Fruit fly (Drosophila melanogaster) whole organism, embryonic: Measurements from ENCODE around the gene Hr4.

Experiments used
- Bgb ChIP-seq: fragments of 200-800 bp; sonication (Bioruptor generic); IDR thresholded peaks from 2 replicates; pipeline ENCODE4 v1.3.6; 2022; ENCODE audit warnings: missing biosample characterization, missing genetic modification characterization; ENCODE audit not compliant: partially characterized antibody
- CG10209 ChIP-seq: fragments of 200-800 bp; sonication (Bioruptor generic); optimal IDR thresholded peaks from 3 replicates; lab custom pipeline; 2017; ENCODE audit warnings: missing biosample characterization, mild to moderate bottlenecking, missing genetic modification characterization, missing genetic modification reagents
- CG12236 ChIP-seq: fragments of 200-800 bp; sonication (Bioruptor generic); optimal IDR thresholded peaks from 2 replicates; lab custom pipeline; 2016; ENCODE audit warnings: missing biosample characterization, missing genetic modification characterization
- CG15514 ChIP-seq: fragments of 200-800 bp; sonication (Bioruptor generic); optimal IDR thresholded peaks from 3 replicates; lab custom pipeline; 2017; ENCODE audit warnings: missing biosample characterization, missing genetic modification characterization, mild to moderate bottlenecking, moderate library complexity, missing genetic modification reagents
- CG15696 ChIP-seq: fragments of 200-800 bp; sonication (Bioruptor generic); optimal IDR thresholded peaks from 2 replicates; lab custom pipeline; 2019; ENCODE audit warnings: missing biosample characterization, mild to moderate bottlenecking, missing genetic modification characterization, moderate library complexity
- CG1603 ChIP-seq: fragments of 200-800 bp; sonication (Bioruptor generic); optimal IDR thresholded peaks from 2 replicates; lab custom pipeline; 2019; ENCODE audit warnings: missing biosample characterization, mild to moderate bottlenecking, missing genetic modification characterization, moderate library complexity
- CG1792 ChIP-seq: fragments of 200-800 bp; sonication (Bioruptor generic); optimal IDR thresholded peaks from 2 replicates; lab custom pipeline; 2016; ENCODE audit warnings: missing biosample characterization, missing genetic modification characterization
- CG18599 ChIP-seq: fragments of 200-800 bp; sonication (Bioruptor generic); optimal IDR thresholded peaks from 3 replicates; lab custom pipeline; 2017; ENCODE audit warnings: missing biosample characterization, missing genetic modification characterization, mild to moderate bottlenecking, moderate library complexity, missing genetic modification reagents
- CG2129 ChIP-seq: fragments of 200-800 bp; sonication (Bioruptor generic); IDR thresholded peaks from 2 replicates; pipeline ENCODE4 v1.3.6; 2022; ENCODE audit warnings: missing biosample characterization, missing genetic modification characterization; ENCODE audit not compliant: partially characterized antibody
- CG2199 ChIP-seq: fragments of 200-800 bp; sonication (Bioruptor generic); IDR thresholded peaks from 3 replicates; pipeline ENCODE4 v1.3.6; 2022; ENCODE audit warnings: missing biosample characterization, missing genetic modification characterization
- CG2889 ChIP-seq: fragments of 200-800 bp; sonication (Bioruptor generic); IDR thresholded peaks from 3 replicates; pipeline ENCODE4 v1.3.6; 2022; ENCODE audit warnings: missing biosample characterization, missing genetic modification characterization
- CG31388 ChIP-seq: fragments of 200-800 bp; sonication (Bioruptor generic); optimal IDR thresholded peaks from 2 replicates; lab custom pipeline; 2016; ENCODE audit warnings: missing biosample characterization, missing genetic modification characterization
- CG32767 ChIP-seq: fragments of 200-800 bp; sonication (Bioruptor generic); IDR thresholded peaks from 2 replicates; pipeline ENCODE4 v1.3.6; 2022; ENCODE audit warnings: missing biosample characterization, missing genetic modification characterization
- CG34224 ChIP-seq: fragments of 200-800 bp; sonication (Bioruptor generic); IDR thresholded peaks from 3 replicates; pipeline ENCODE4 v1.3.6; 2022; ENCODE audit warnings: missing biosample characterization, missing genetic modification characterization; ENCODE audit not compliant: partially characterized antibody
- CG34422 ChIP-seq: fragments of 200-800 bp; sonication (Bioruptor generic); IDR thresholded peaks from 3 replicates; pipeline ENCODE4 v1.3.6; 2022; ENCODE audit warnings: missing biosample characterization, missing genetic modification characterization
- CG4730 ChIP-seq: fragments of 200-800 bp; sonication (Bioruptor generic); IDR thresholded peaks from 2 replicates; pipeline ENCODE4 v1.3.6; 2022; ENCODE audit warnings: missing biosample characterization, missing genetic modification characterization
- CG4854 ChIP-seq: fragments of 200-800 bp; sonication (Bioruptor generic); optimal IDR thresholded peaks from 2 replicates; lab custom pipeline; 2016; ENCODE audit warnings: missing biosample characterization, missing genetic modification characterization, inconsistent platforms
- CG6272 ChIP-seq: fragments of 200-800 bp; sonication (Bioruptor generic); IDR thresholded peaks from 2 replicates; pipeline ENCODE4 v1.3.6; 2022; ENCODE audit warnings: missing biosample characterization, missing genetic modification characterization
- CG8359 ChIP-seq: fragments of 200-800 bp; sonication (Bioruptor generic); optimal IDR thresholded peaks from 2 replicates; lab custom pipeline; 2017; ENCODE audit warnings: missing biosample characterization, mild to moderate bottlenecking, missing genetic modification characterization, borderline replicate concordance
- Deaf1 ChIP-seq: fragments of 200-800 bp; optimal IDR thresholded peaks from 3 replicates; lab custom pipeline; 2019; ENCODE audit warnings: missing biosample characterization, mild to moderate bottlenecking, missing genetic modification characterization, moderate library complexity
- Dip2 ChIP-seq: fragments of 200-800 bp; sonication (Bioruptor generic); IDR thresholded peaks from 2 replicates; pipeline ENCODE4 v1.3.6; 2022; ENCODE audit warnings: missing biosample characterization, missing genetic modification characterization
- Dll ChIP-seq: fragments of 200-800 bp; sonication (Bioruptor generic); IDR thresholded peaks from 4 replicates; pipeline ENCODE4 v1.3.6; 2022; ENCODE audit warnings: missing biosample characterization, missing genetic modification characterization; ENCODE audit not compliant: partially characterized antibody
- Fer2 ChIP-seq: fragments of 200-800 bp; sonication (Bioruptor generic); optimal IDR thresholded peaks from 2 replicates; lab custom pipeline; 2018; ENCODE audit warnings: missing biosample characterization, mild to moderate bottlenecking, missing genetic modification characterization, moderate library complexity
- Gsc ChIP-seq: fragments of 200-800 bp; sonication (Bioruptor generic); IDR thresholded peaks from 2 replicates; pipeline ENCODE4 v1.3.6; 2022; ENCODE audit warnings: missing biosample characterization, missing genetic modification characterization
- Hr51 ChIP-seq, 2 experiments: fragments of 200-800 bp; sonication (Bioruptor generic); optimal IDR thresholded peaks; 2 replicates in 1 of 2; 3 replicates in 1 of 2; lab custom pipeline; 2016 to 2018; ENCODE audit warnings: missing biosample characterization in 2 of 2, missing genetic modification characterization in 2 of 2, mild to moderate bottlenecking in 1 of 2, moderate library complexity in 1 of 2
- Myb ChIP-seq: fragments of 200-800 bp; sonication (Bioruptor generic); optimal IDR thresholded peaks from 2 replicates; lab custom pipeline; 2016; ENCODE audit warnings: missing biosample characterization, missing genetic modification characterization
- Nf-YB ChIP-seq: fragments of 200-800 bp; sonication (Bioruptor generic); optimal IDR thresholded peaks from 3 replicates; lab custom pipeline; 2019; ENCODE audit warnings: missing biosample characterization, mild to moderate bottlenecking, missing genetic modification characterization, moderate library complexity
- Ptx1 ChIP-seq: fragments of 200-800 bp; sonication (Bioruptor generic); IDR thresholded peaks from 2 replicates; pipeline ENCODE4 v1.3.6; 2022; ENCODE audit warnings: missing biosample characterization, missing genetic modification characterization
- Sox100B ChIP-seq: fragments of 200-800 bp; sonication (Bioruptor generic); optimal IDR thresholded peaks from 3 replicates; lab custom pipeline; 2018; ENCODE audit warnings: missing biosample characterization, mild to moderate bottlenecking, missing genetic modification characterization
- bsh ChIP-seq, 2 experiments: fragments of 200-800 bp; sonication (Bioruptor generic); optimal IDR thresholded peaks; 2 replicates each; lab custom pipeline; 2017 to 2018; ENCODE audit warnings: mild to moderate bottlenecking in 2 of 2, missing biosample characterization in 2 of 2, missing genetic modification characterization in 2 of 2, moderate library complexity in 1 of 2
- cas ChIP-seq: fragments of 200-800 bp; sonication (Bioruptor generic); IDR thresholded peaks from 2 replicates; pipeline ENCODE4 v1.3.6; 2022; ENCODE audit warnings: missing biosample characterization, missing genetic modification characterization
- crp ChIP-seq, 2 experiments: fragments of 200-800 bp; sonication (Bioruptor generic); optimal IDR thresholded peaks; 2 replicates in 1 of 2; 3 replicates in 1 of 2; lab custom pipeline; 2017; ENCODE audit warnings: missing biosample characterization in 2 of 2, missing genetic modification characterization in 2 of 2, mild to moderate bottlenecking in 1 of 2, moderate library complexity in 1 of 2
- dm ChIP-seq: fragments of 200-800 bp; sonication (Bioruptor generic); optimal IDR thresholded peaks from 3 replicates; lab custom pipeline; 2016; ENCODE audit warnings: missing biosample characterization, missing genetic modification characterization
- dysf ChIP-seq: fragments of 200-800 bp; sonication (Bioruptor generic); IDR thresholded peaks from 3 replicates; pipeline ENCODE4 v1.3.6; 2022; ENCODE audit warnings: missing biosample characterization, missing genetic modification characterization
- eyg ChIP-seq: fragments of 200-800 bp; sonication (Bioruptor generic); optimal IDR thresholded peaks from 3 replicates; lab custom pipeline; 2016; ENCODE audit warnings: missing biosample characterization, missing genetic modification characterization
- grn ChIP-seq: fragments of 200-800 bp; sonication (Bioruptor generic); optimal IDR thresholded peaks from 3 replicates; lab custom pipeline; 2017; ENCODE audit warnings: missing biosample characterization, missing genetic modification characterization
- insv ChIP-seq, 2 experiments: fragments of 200-800 bp; sonication (Bioruptor generic); optimal IDR thresholded peaks; 3 replicates each; lab custom pipeline; 2016 to 2018; ENCODE audit warnings: missing biosample characterization in 2 of 2, missing genetic modification characterization in 2 of 2
- nau ChIP-seq: fragments of 200-800 bp; sonication (Bioruptor generic); optimal IDR thresholded peaks from 3 replicates; lab custom pipeline; 2017; ENCODE audit warnings: missing biosample characterization, mild to moderate bottlenecking, missing genetic modification characterization, missing genetic modification reagents
- nom ChIP-seq: fragments of 200-800 bp; sonication (Bioruptor generic); optimal IDR thresholded peaks from 2 replicates; lab custom pipeline; 2017; ENCODE audit warnings: missing biosample characterization, missing genetic modification characterization, mild to moderate bottlenecking, moderate library complexity, missing genetic modification reagents
- pho ChIP-seq: fragments of 200-800 bp; sonication (Bioruptor generic); optimal IDR thresholded peaks from 2 replicates; lab custom pipeline; 2016; ENCODE audit warnings: missing biosample characterization, missing genetic modification characterization
- pros ChIP-seq: fragments of 200-800 bp; sonication (Bioruptor generic); optimal IDR thresholded peaks from 3 replicates; lab custom pipeline; 2019; ENCODE audit warnings: missing biosample characterization, mild to moderate bottlenecking, missing genetic modification characterization, moderate library complexity
- sc ChIP-seq, 3 experiments: fragments of >200 bp in 2 of 3; fragments of 200-800 bp in 1 of 3; sonication (Bioruptor generic) in 1 of 3; optimal IDR thresholded peaks; 2 replicates in 2 of 3; 3 replicates in 1 of 3; lab custom pipeline; 2017; ENCODE audit warnings: mild to moderate bottlenecking in 1 of 3, missing biosample characterization in 1 of 3, missing genetic modification characterization in 1 of 3, missing genetic modification reagents in 1 of 3
- sisA ChIP-seq: fragments of 200-800 bp; sonication (Bioruptor generic); IDR thresholded peaks from 2 replicates; pipeline ENCODE4 v1.3.6; 2022; ENCODE audit warnings: missing biosample characterization, missing genetic modification characterization
- tap ChIP-seq: fragments of 200-800 bp; optimal IDR thresholded peaks from 3 replicates; lab custom pipeline; 2019; ENCODE audit warnings: missing biosample characterization, mild to moderate bottlenecking, missing genetic modification characterization, moderate library complexity
- vfl ChIP-seq: fragments of 200-800 bp; sonication (Bioruptor generic); optimal IDR thresholded peaks from 2 replicates; lab custom pipeline; 2016; ENCODE audit warnings: missing biosample characterization, missing genetic modification characterization
- wek ChIP-seq: fragments of 200-800 bp; sonication (Bioruptor generic); optimal IDR thresholded peaks from 3 replicates; lab custom pipeline; 2018; ENCODE audit warnings: missing biosample characterization, mild to moderate bottlenecking, missing genetic modification characterization, moderate library complexity

Hr4 gene

dm6 chrX:1943337-1944244 is 1.9 kb downstream of the Hr4 start (continued):
- TF ChIP-seq CG15514 (GFP tag; lab: Kevin White, UChicago): peak; percentile 47
- peak; percentile 60 for TF ChIP-seq CG8359 (GFP tag; lab: Kevin White, UChicago)
- TF ChIP-seq CG4730 (GFP tag; lab: Robert Waterston, UW): no peak
- peak; percentile 55 for TF ChIP-seq CG1792
- TF ChIP-seq dm (GFP tag; lab: Kevin White, UChicago): peak; percentile 42
- TF ChIP-seq CG2199 (GFP tag; lab: Robert Waterston, UW): no peak
- TF ChIP-seq CG18599 (GFP tag; lab: Kevin White, UChicago): peak; percentile 74
- peak; percentile 62 for TF ChIP-seq CG1603 (tag; lab: Kevin White, UChicago)
- no peak for TF ChIP-seq CG31388 (GFP tag; lab: Kevin White, UChicago)
- TF ChIP-seq Bgb (GFP tag; lab: Robert Waterston, UW): no peak
- TF ChIP-seq CG34224 (GFP tag; lab: Robert Waterston, UW): no peak
- no peak for TF ChIP-seq CG2129 (GFP tag; lab: Robert Waterston, UW)
- TF ChIP-seq pros: peak; percentile 41
- peak; percentile 56 for TF ChIP-seq CG12236
- TF ChIP-seq nau: peak; percentile 53
- 0 out of 3 replicates have a peak, but pooled peaks have one; percentile 8 for TF ChIP-seq CG34422 (GFP tag; lab: Robert Waterston, UW)
- TF ChIP-seq eyg (GFP tag; lab: Kevin White, UChicago): no peak
- no peak for TF ChIP-seq Fer2 (tag; lab: Kevin White, UChicago)
- TF ChIP-seq CG6272 (GFP tag; lab: Robert Waterston, UW): no peak
- no peak for TF ChIP-seq wek (GFP tag; lab: Kevin White, UChicago)
- TF ChIP-seq sc (optimal IDR thresholded peaks at IDR 0.05; lab: Kevin White, UChicago): no peak
- TF ChIP-seq sc (GFP tag; optimal IDR thresholded peaks at IDR 0.05; lab: Kevin White, UChicago): peak; percentile 77
- no peak for TF ChIP-seq nom
- no peak for TF ChIP-seq cas
- peak; percentile 61; the same call in 2 of the 3 replicates for TF ChIP-seq dysf (GFP tag; lab: Robert Waterston, UW)
- TF ChIP-seq sisA: peak; percentile 71
- peak; percentile 44 for TF ChIP-seq CG15696 (tag; lab: Kevin White, UChicago)
- peak; percentile 71 for TF ChIP-seq Nf-YB (GFP tag; lab: Kevin White, UChicago)
- TF ChIP-seq Ptx1: peak; percentile 58
- TF ChIP-seq CG2889 (GFP tag; lab: Robert Waterston, UW): no peak
- TF ChIP-seq CG32767: no peak
- peak in 1 of 2 experiments; percentile 85 for TF ChIP-seq bsh (GFP tag; optimal IDR thresholded peaks at IDR 0.05; lab: Kevin White, UChicago)
- TF ChIP-seq Gsc: peak; percentile 27; the same call in 1 of the 2 replicates
- TF ChIP-seq Dip2 (GFP tag; lab: Robert Waterston, UW): no peak
- TF ChIP-seq CG10209 (GFP tag; lab: Kevin White, UChicago): peak; percentile 71
- TF ChIP-seq Myb (GFP tag; lab: Kevin White, UChicago): peak; percentile 29
- peak; percentile 6 to 71 for TF ChIP-seq Hr51 (GFP tag; optimal IDR thresholded peaks at IDR 0.05; lab: Kevin White, UChicago)
- TF ChIP-seq Deaf1 (tag; lab: Kevin White, UChicago): peak; percentile 44
- TF ChIP-seq Sox100B (GFP tag; lab: Kevin White, UChicago): peak; percentile 83
- no peak for TF ChIP-seq insv (GFP tag; optimal IDR thresholded peaks at IDR 0.05; lab: Kevin White, UChicago)
- no peak for TF ChIP-seq Dll (GFP tag; lab: Robert Waterston, UW)
- peak; percentile 52 for TF ChIP-seq CG4854
- no peak for TF ChIP-seq vfl (GFP tag; lab: Kevin White, UChicago)
- peak in 1 of 2 experiments; percentile 38 for TF ChIP-seq crp (GFP tag; optimal IDR thresholded peaks at IDR 0.05; lab: Kevin White, UChicago)
- peak; percentile 58 for TF ChIP-seq grn (GFP tag; lab: Kevin White, UChicago)
- TF ChIP-seq pho (GFP tag; lab: Kevin White, UChicago): peak; percentile 57
- TF ChIP-seq tap (tag; lab: Kevin White, UChicago): peak; percentile 33
